Worm (Caenorhabditis elegans): ENCODE results near the gene rps-22.

- no peak for TF ChIP-seq W03F9.2 (tag; optimal IDR thresholded peaks at IDR 0.05)
- TF ChIP-seq dao-5 (tag; optimal IDR thresholded peaks at IDR 0.05), result no peak
- TF ChIP-seq him-1 (tag; optimal IDR thresholded peaks at IDR 0.05), result no peak
These were observed 39.6 kb downstream of the rps-22 start for ce11 chrIII:1989940-1990339.

Data from whole organism, L4/young adult.